Fruit fly (Drosophila melanogaster) whole organism, embryonic: Measurements from ENCODE around the gene CG32079.

ENCODE experiments used
- BtbVII ChIP-seq: fragments of 200-800 bp; sonication (Bioruptor generic); optimal IDR thresholded peaks from 3 replicates; lab custom pipeline; 2017; ENCODE audit warnings: missing biosample characterization, mild to moderate bottlenecking, missing genetic modification characterization
- CG10431 ChIP-seq: fragments of 200-800 bp; sonication (Bioruptor generic); optimal IDR thresholded peaks from 3 replicates; lab custom pipeline; 2018; ENCODE audit warnings: missing biosample characterization, mild to moderate bottlenecking, missing genetic modification characterization
- CG10565 ChIP-seq: fragments of 200-800 bp; sonication (Bioruptor generic); optimal IDR thresholded peaks from 3 replicates; lab custom pipeline; 2016; ENCODE audit warnings: missing biosample characterization, mild to moderate bottlenecking, missing genetic modification characterization
- CG11723 ChIP-seq: fragments of 200-800 bp; sonication (Bioruptor generic); optimal IDR thresholded peaks from 2 replicates; lab custom pipeline; 2017; ENCODE audit warnings: missing biosample characterization, mild to moderate bottlenecking, missing genetic modification characterization
- CG1233 ChIP-seq: fragments of 200-800 bp; sonication (Bioruptor generic); optimal IDR thresholded peaks from 4 replicates; lab custom pipeline; 2018; ENCODE audit warnings: missing biosample characterization, mild to moderate bottlenecking, missing genetic modification characterization
- CG13424 ChIP-seq: fragments of 200-800 bp; sonication (Bioruptor generic); optimal IDR thresholded peaks from 2 replicates; lab custom pipeline; 2019; ENCODE audit warnings: missing biosample characterization, mild to moderate bottlenecking, missing genetic modification characterization, moderate library complexity
- CG15269 ChIP-seq: fragments of 200-800 bp; sonication (Bioruptor generic); optimal IDR thresholded peaks from 2 replicates; lab custom pipeline; 2018; ENCODE audit warnings: missing biosample characterization, mild to moderate bottlenecking, missing genetic modification characterization, moderate library complexity
- CG1602 ChIP-seq: fragments of 200-800 bp; sonication (Bioruptor generic); optimal IDR thresholded peaks from 3 replicates; lab custom pipeline; 2016; ENCODE audit warnings: missing biosample characterization, missing genetic modification characterization
- CG17328 ChIP-seq: fragments of 200-800 bp; sonication (Bioruptor generic); IDR thresholded peaks from 2 replicates; pipeline ENCODE4 v1.3.6; 2022; ENCODE audit warnings: missing biosample characterization, missing genetic modification characterization
- CG17359 ChIP-seq: fragments of 200-800 bp; sonication (Bioruptor generic); optimal IDR thresholded peaks from 3 replicates; lab custom pipeline; 2018; ENCODE audit warnings: missing biosample characterization, mild to moderate bottlenecking, missing genetic modification characterization, moderate library complexity
- CG18011 ChIP-seq: fragments of 200-800 bp; sonication (Bioruptor generic); optimal IDR thresholded peaks from 2 replicates; lab custom pipeline; 2017; ENCODE audit warnings: missing biosample characterization, missing genetic modification characterization, mild to moderate bottlenecking, moderate library complexity, missing genotype
- CG18619 ChIP-seq: fragments of 200-800 bp; sonication (Bioruptor generic); optimal IDR thresholded peaks from 3 replicates; lab custom pipeline; 2017; ENCODE audit warnings: missing biosample characterization, mild to moderate bottlenecking, missing genetic modification characterization
- CG2120 ChIP-seq: fragments of 200-800 bp; sonication (Bioruptor generic); optimal IDR thresholded peaks from 3 replicates; lab custom pipeline; 2016; ENCODE audit warnings: missing biosample characterization, missing genetic modification characterization
- CG2199 ChIP-seq: fragments of 200-800 bp; sonication (Bioruptor generic); IDR thresholded peaks from 3 replicates; pipeline ENCODE4 v1.3.6; 2022; ENCODE audit warnings: missing biosample characterization, missing genetic modification characterization
- CG30403 ChIP-seq: fragments of 200-800 bp; sonication (Bioruptor generic); optimal IDR thresholded peaks from 3 replicates; lab custom pipeline; 2016; ENCODE audit warnings: missing biosample characterization, missing genetic modification characterization
- CG3065 ChIP-seq: fragments of 200-800 bp; sonication (Bioruptor generic); optimal IDR thresholded peaks from 2 replicates; lab custom pipeline; 2016; ENCODE audit warnings: missing biosample characterization, missing genetic modification characterization
- CG3281 ChIP-seq: fragments of 200-800 bp; sonication (Bioruptor generic); optimal IDR thresholded peaks from 3 replicates; lab custom pipeline; 2017; ENCODE audit warnings: missing biosample characterization, mild to moderate bottlenecking, missing genetic modification characterization
- CG7928 ChIP-seq: fragments of 200-800 bp; sonication (Bioruptor generic); optimal IDR thresholded peaks from 2 replicates; lab custom pipeline; 2017; ENCODE audit warnings: missing biosample characterization, mild to moderate bottlenecking, missing genetic modification characterization
- CG9797 ChIP-seq: fragments of 200-800 bp; sonication (Bioruptor generic); optimal IDR thresholded peaks from 3 replicates; lab custom pipeline; 2018; ENCODE audit warnings: missing biosample characterization, mild to moderate bottlenecking, missing genetic modification characterization
- Dbx ChIP-seq: fragments of 200-800 bp; sonication (Bioruptor generic); IDR thresholded peaks from 3 replicates; pipeline ENCODE4 v1.3.6; 2022; ENCODE audit warnings: missing biosample characterization, missing genetic modification characterization
- Dip2 ChIP-seq: fragments of 200-800 bp; sonication (Bioruptor generic); IDR thresholded peaks from 2 replicates; pipeline ENCODE4 v1.3.6; 2022; ENCODE audit warnings: missing biosample characterization, missing genetic modification characterization
- HHEX ChIP-seq: fragments of 200-800 bp; sonication (Bioruptor generic); optimal IDR thresholded peaks from 3 replicates; lab custom pipeline; 2017; ENCODE audit warnings: missing biosample characterization, mild to moderate bottlenecking, missing genetic modification characterization, missing genetic modification reagents
- Hmx ChIP-seq: fragments of 200-800 bp; sonication (Bioruptor generic); optimal IDR thresholded peaks from 2 replicates; lab custom pipeline; 2016; ENCODE audit warnings: missing biosample characterization, missing genetic modification characterization
- Hr78 ChIP-seq, 2 experiments: fragments of 200-800 bp in 1 of 2; fragments of >200 bp in 1 of 2; sonication (Bioruptor generic) in 1 of 2; optimal IDR thresholded peaks; 2 replicates each; lab custom pipeline; 2017 to 2019; ENCODE audit warnings: missing biosample characterization in 2 of 2, missing genetic modification characterization in 2 of 2, mild to moderate bottlenecking in 1 of 2, moderate library complexity in 1 of 2
- Rfx ChIP-seq: fragments of 200-800 bp; sonication (Bioruptor generic); IDR thresholded peaks from 2 replicates; pipeline ENCODE4 v1.3.6; 2022; ENCODE audit warnings: missing biosample characterization, missing genetic modification characterization
- Sin3A ChIP-seq: fragments of >200 bp; optimal IDR thresholded peaks from 2 replicates; lab custom pipeline; 2018
- Tbp ChIP-seq: fragments of >200 bp; optimal IDR thresholded peaks from 2 replicates; lab custom pipeline; 2018; ENCODE audit warnings: missing biosample characterization, missing genetic modification characterization
- ap ChIP-seq: fragments of 200-800 bp; sonication (Bioruptor generic); IDR thresholded peaks from 2 replicates; pipeline ENCODE4 v1.3.6; 2022; ENCODE audit warnings: missing biosample characterization, missing genetic modification characterization
- chif ChIP-seq, 2 experiments: fragments of 200-800 bp; sonication (Bioruptor generic); optimal IDR thresholded peaks; 3 replicates each; lab custom pipeline; 2016; ENCODE audit warnings: missing biosample characterization in 2 of 2, missing genetic modification characterization in 2 of 2
- dan ChIP-seq: fragments of 200-800 bp; sonication (Bioruptor generic); IDR thresholded peaks from 2 replicates; pipeline ENCODE4 v1.3.6; 2022; ENCODE audit warnings: missing biosample characterization, missing genetic modification characterization
- ewg ChIP-seq: fragments of 200-800 bp; sonication (Bioruptor generic); optimal IDR thresholded peaks from 3 replicates; lab custom pipeline; 2017; ENCODE audit warnings: mild to moderate bottlenecking, missing biosample characterization, missing genetic modification reagents, missing genetic modification characterization
- fd3F ChIP-seq: fragments of 200-800 bp; sonication (Bioruptor generic); optimal IDR thresholded peaks from 2 replicates; lab custom pipeline; 2018; ENCODE audit warnings: missing biosample characterization, mild to moderate bottlenecking, missing genetic modification characterization, moderate library complexity
- gcm ChIP-seq: fragments of 200-800 bp; sonication (Bioruptor generic); optimal IDR thresholded peaks from 2 replicates; lab custom pipeline; 2019; ENCODE audit warnings: missing biosample characterization, mild to moderate bottlenecking, missing genetic modification characterization, moderate library complexity
- gem ChIP-seq: fragments of 200-800 bp; sonication (Bioruptor generic); optimal IDR thresholded peaks from 2 replicates; lab custom pipeline; 2019; ENCODE audit warnings: missing biosample characterization, mild to moderate bottlenecking, missing genetic modification characterization, moderate library complexity
- kay ChIP-seq: fragments of 200-800 bp; sonication (Bioruptor generic); optimal IDR thresholded peaks from 2 replicates; lab custom pipeline; 2016; ENCODE audit warnings: missing biosample characterization, missing genetic modification characterization
- lola ChIP-seq, 3 experiments: fragments of >200 bp in 2 of 3; fragments of 200-800 bp in 1 of 3; sonication (Bioruptor generic) in 1 of 3; optimal IDR thresholded peaks; 2 replicates each; lab custom pipeline; 2017 to 2019; ENCODE audit warnings: missing biosample characterization in 3 of 3, missing genetic modification characterization in 3 of 3, mild to moderate bottlenecking in 1 of 3, moderate library complexity in 1 of 3
- maf-S ChIP-seq: fragments of 200-800 bp; sonication (Bioruptor generic); optimal IDR thresholded peaks from 2 replicates; lab custom pipeline; 2016; ENCODE audit warnings: missing biosample characterization, missing genetic modification characterization
- nau ChIP-seq: fragments of 200-800 bp; sonication (Bioruptor generic); optimal IDR thresholded peaks from 3 replicates; lab custom pipeline; 2017; ENCODE audit warnings: missing biosample characterization, mild to moderate bottlenecking, missing genetic modification characterization, missing genetic modification reagents
- nerfin-1 ChIP-seq: fragments of 200-800 bp; sonication (Bioruptor generic); optimal IDR thresholded peaks from 3 replicates; lab custom pipeline; 2019; ENCODE audit warnings: missing biosample characterization, mild to moderate bottlenecking, missing genetic modification characterization, moderate library complexity
- p53 ChIP-seq: fragments of 200-800 bp; sonication (Bioruptor generic); optimal IDR thresholded peaks from 2 replicates; lab custom pipeline; 2016; ENCODE audit warnings: missing biosample characterization, missing genetic modification characterization
- peb ChIP-seq: fragments of 200-800 bp; sonication (Bioruptor generic); IDR thresholded peaks from 2 replicates; pipeline ENCODE4 v1.3.6; 2022; ENCODE audit warnings: missing biosample characterization, missing genetic modification characterization
- phol ChIP-seq: fragments of 200-800 bp; sonication (Bioruptor generic); optimal IDR thresholded peaks from 3 replicates; lab custom pipeline; 2018; ENCODE audit warnings: missing biosample characterization, mild to moderate bottlenecking, missing genetic modification characterization, moderate library complexity
- rib ChIP-seq: fragments of 200-800 bp; sonication (Bioruptor generic); IDR thresholded peaks from 2 replicates; pipeline ENCODE4 v1.3.6; 2022; ENCODE audit warnings: missing biosample characterization, missing genetic modification characterization
- run ChIP-seq: fragments of 200-800 bp; sonication (Bioruptor generic); optimal IDR thresholded peaks from 3 replicates; lab custom pipeline; 2018; ENCODE audit warnings: missing biosample characterization, mild to moderate bottlenecking, missing genetic modification characterization
- slbo ChIP-seq: fragments of 200-800 bp; sonication (Bioruptor generic); IDR thresholded peaks from 2 replicates; pipeline ENCODE4 v1.3.6; 2022; ENCODE audit warnings: missing biosample characterization, missing genetic modification characterization
- sqz ChIP-seq: fragments of 200-800 bp; sonication (Bioruptor generic); optimal IDR thresholded peaks from 3 replicates; lab custom pipeline; 2018; ENCODE audit warnings: missing biosample characterization, mild to moderate bottlenecking, missing genetic modification characterization
- tap ChIP-seq: fragments of 200-800 bp; optimal IDR thresholded peaks from 3 replicates; lab custom pipeline; 2019; ENCODE audit warnings: missing biosample characterization, mild to moderate bottlenecking, missing genetic modification characterization, moderate library complexity
- trem ChIP-seq: fragments of 200-800 bp; optimal IDR thresholded peaks from 3 replicates; lab custom pipeline; 2019; ENCODE audit warnings: missing biosample characterization, mild to moderate bottlenecking, missing genetic modification characterization, moderate library complexity
- tx ChIP-seq: fragments of 200-800 bp; sonication (Bioruptor generic); optimal IDR thresholded peaks from 2 replicates; lab custom pipeline; 2016; ENCODE audit warnings: missing biosample characterization, missing genetic modification characterization
- zen ChIP-seq: fragments of 200-800 bp; sonication (Bioruptor generic); optimal IDR thresholded peaks from 3 replicates; lab custom pipeline; 2018; ENCODE audit warnings: missing biosample characterization, mild to moderate bottlenecking, missing genetic modification characterization, moderate library complexity
- zfh2 ChIP-seq: fragments of 200-800 bp; sonication (Bioruptor generic); optimal IDR thresholded peaks from 2 replicates; lab custom pipeline; 2016; ENCODE audit warnings: missing biosample characterization, missing genetic modification characterization

CG32079 gene

dm6 chr3L:11061200-11061599 lies 35.8 kb downstream of the CG32079 start, which contains the start of the genes CG6321 and Blos2:
CG6321 (minus strand) TSS chr3L:11061224.
Blos2 (plus strand) TSS chr3L:11061571.
- TF ChIP-seq CG3065 (GFP tag; lab: Kevin White, UChicago) (no peak), chif (GFP tag; optimal IDR thresholded peaks at IDR 0.05; lab: Kevin White, UChicago) (peak in 1 of 2 experiments; percentile 67), CG2120 (GFP tag; lab: Kevin White, UChicago) (peak; percentile 82), Dip2 (GFP tag; lab: Robert Waterston, UW) (no peak), CG17328 (GFP tag; lab: Robert Waterston, UW) (peak; percentile 75), ewg (GFP tag; lab: Kevin White, UChicago) (peak; percentile 35), Dbx (GFP tag; lab: Robert Waterston, UW) (peak; percentile 63; the same call in 2 of the 3 replicates), CG15269 (tag; lab: Kevin White, UChicago) (peak; percentile 88), kay (GFP tag; lab: Kevin White, UChicago) (peak; percentile 47), fd3F (GFP tag; lab: Kevin White, UChicago) (peak; percentile 64), CG1233 (GFP tag; lab: Kevin White, UChicago) (peak; percentile 64), CG1602 (GFP tag; lab: Kevin White, UChicago) (peak; percentile 51), nerfin-1 (tag; lab: Kevin White, UChicago) (peak; percentile 74), tap (peak; percentile 84), zen (tag; lab: Kevin White, UChicago) (peak; percentile 82), run (tag; lab: Kevin White, UChicago) (peak; percentile 59), CG30403 (GFP tag; lab: Kevin White, UChicago) (peak; percentile 82), gcm (GFP tag; lab: Kevin White, UChicago) (peak; percentile 81), tx (GFP tag; lab: Kevin White, UChicago) (peak; percentile 3), rib (GFP tag; lab: Robert Waterston, UW) (no peak), trem (peak; percentile 68), CG10431 (no peak), CG17359 (tag; lab: Kevin White, UChicago) (peak; percentile 84), zfh2 (GFP tag; lab: Kevin White, UChicago) (no peak), Rfx (GFP tag; lab: Robert Waterston, UW) (peak; percentile 79), slbo (peak; percentile 68), CG18011 (peak; percentile 17), Hmx (GFP tag; lab: Kevin White, UChicago) (no peak), gem (tag; lab: Kevin White, UChicago) (peak; percentile 90), p53 (GFP tag; lab: Kevin White, UChicago) (no peak), lola (GFP tag; optimal IDR thresholded peaks at IDR 0.05; lab: Kevin White, UChicago) (peak in 1 of 3 experiments; percentile 72), CG3281 (GFP tag; lab: Kevin White, UChicago) (peak; percentile 86), sqz (GFP tag; lab: Kevin White, UChicago) (peak; percentile 20), peb (GFP tag; lab: Robert Waterston, UW) (0 out of 2 replicates have a peak, but pooled peaks have one; percentile 20), Tbp (GFP tag; lab: Kevin White, UChicago) (no peak), CG13424 (tag; lab: Kevin White, UChicago) (peak; percentile 84), dan (GFP tag; lab: Robert Waterston, UW) (no peak), ap (GFP tag; lab: Robert Waterston, UW) (peak; percentile 23; the same call in 1 of the 2 replicates), Sin3A (lab: Kevin White, UChicago) (no peak), nau (GFP tag; lab: Kevin White, UChicago) (peak; percentile 63), maf-S (GFP tag; lab: Kevin White, UChicago) (no peak), CG11723 (GFP tag; lab: Kevin White, UChicago) (peak; percentile 39), CG9797 (GFP tag; lab: Kevin White, UChicago) (no peak), phol (peak; percentile 81), CG2199 (GFP tag; lab: Robert Waterston, UW) (no peak), CG7928 (GFP tag; lab: Kevin White, UChicago) (no peak), Hr78 (GFP tag; optimal IDR thresholded peaks at IDR 0.05; lab: Kevin White, UChicago) (peak in 1 of 2 experiments; percentile 31), HHEX (GFP tag; lab: Kevin White, UChicago) (peak; percentile 72), BtbVII (GFP tag; lab: Kevin White, UChicago) (peak; percentile 71), CG18619 (GFP tag; lab: Kevin White, UChicago) (peak; percentile 58), CG10565 (GFP tag; lab: Kevin White, UChicago) (no peak)
